Fruit fly (Drosophila melanogaster) whole organism, pupa: Measurements from ENCODE around the gene Spec2.

ENCODE experiments used
- CG10348 ChIP-seq: fragments of 200-800 bp; sonication (Bioruptor generic); IDR thresholded peaks from 2 replicates; pipeline ENCODE4 v1.3.6; 2022; ENCODE audit warnings: missing biosample characterization, missing genetic modification characterization
- CG12605 ChIP-seq: fragments of 200-800 bp; sonication (Bioruptor generic); IDR thresholded peaks from 2 replicates; pipeline ENCODE4 v1.3.6; 2022; ENCODE audit warnings: missing biosample characterization, missing genetic modification characterization
- CG13204 ChIP-seq: fragments of 200-800 bp; sonication (Bioruptor generic); optimal IDR thresholded peaks from 2 replicates; lab custom pipeline; 2018; ENCODE audit warnings: missing biosample characterization, mild to moderate bottlenecking, missing genetic modification characterization, moderate library complexity
- CG14655 ChIP-seq: fragments of 200-800 bp; sonication (Bioruptor generic); optimal IDR thresholded peaks from 3 replicates; lab custom pipeline; 2017; ENCODE audit warnings: mild to moderate bottlenecking, missing biosample characterization, missing genetic modification reagents, missing genetic modification characterization
- CG15710 ChIP-seq: fragments of 200-800 bp; sonication (Bioruptor generic); optimal IDR thresholded peaks from 2 replicates; lab custom pipeline; 2018; ENCODE audit warnings: missing biosample characterization, mild to moderate bottlenecking, missing genetic modification characterization, moderate library complexity
- CG17806 ChIP-seq: fragments of 200-800 bp; sonication (Bioruptor generic); optimal IDR thresholded peaks from 2 replicates; lab custom pipeline; 2018; ENCODE audit warnings: missing biosample characterization, mild to moderate bottlenecking, missing genetic modification characterization, moderate library complexity
- CG32121 ChIP-seq: fragments of 200-800 bp; sonication (Bioruptor generic); IDR thresholded peaks from 2 replicates; pipeline ENCODE4 v1.3.6; 2022; ENCODE audit warnings: missing biosample characterization, missing genetic modification characterization
- CG34367 ChIP-seq: fragments of 200-800 bp; sonication (Bioruptor generic); optimal IDR thresholded peaks from 2 replicates; lab custom pipeline; 2018; ENCODE audit warnings: missing biosample characterization, mild to moderate bottlenecking, missing genetic modification characterization
- CG4496 ChIP-seq: fragments of 200-800 bp; sonication (Bioruptor generic); IDR thresholded peaks from 3 replicates; pipeline ENCODE4 v1.3.6; 2022; ENCODE audit warnings: missing biosample characterization, missing genetic modification characterization
- CG8159 ChIP-seq: fragments of 200-800 bp; sonication (Bioruptor generic); optimal IDR thresholded peaks from 3 replicates; lab custom pipeline; 2018; ENCODE audit warnings: missing biosample characterization, mild to moderate bottlenecking, missing genetic modification characterization, moderate library complexity
- CG8301 ChIP-seq: fragments of 200-800 bp; sonication (Bioruptor generic); optimal IDR thresholded peaks from 2 replicates; lab custom pipeline; 2018; ENCODE audit warnings: missing biosample characterization, mild to moderate bottlenecking, missing genetic modification characterization
- CG9948 ChIP-seq: fragments of 200-800 bp; sonication (Bioruptor generic); optimal IDR thresholded peaks from 2 replicates; lab custom pipeline; 2018; ENCODE audit warnings: missing biosample characterization, mild to moderate bottlenecking, missing genetic modification characterization, moderate library complexity
- D1 ChIP-seq: fragments of 200-800 bp; sonication (Bioruptor generic); optimal IDR thresholded peaks from 2 replicates; lab custom pipeline; 2018; ENCODE audit warnings: missing biosample characterization, mild to moderate bottlenecking, missing genetic modification characterization, moderate library complexity
- EcR ChIP-seq: fragments of 200-800 bp; sonication (Bioruptor generic); optimal IDR thresholded peaks from 3 replicates; lab custom pipeline; 2019; ENCODE audit warnings: missing biosample characterization, missing genetic modification characterization, mild to moderate bottlenecking, moderate library complexity, missing genetic modification reagents
- Ets98B ChIP-seq: fragments of 200-800 bp; sonication (Bioruptor generic); IDR thresholded peaks from 2 replicates; pipeline ENCODE4 v1.3.6; 2022; ENCODE audit warnings: missing biosample characterization, missing genetic modification characterization
- Pif1A ChIP-seq: fragments of 200-800 bp; sonication (Bioruptor generic); optimal IDR thresholded peaks from 3 replicates; lab custom pipeline; 2016; ENCODE audit warnings: missing biosample characterization, missing genetic modification characterization
- Pif1B ChIP-seq: fragments of 200-800 bp; sonication (Bioruptor generic); optimal IDR thresholded peaks from 3 replicates; lab custom pipeline; 2016; ENCODE audit warnings: missing biosample characterization, missing genetic modification characterization
- Snoo ChIP-seq: fragments of 200-800 bp; sonication (Bioruptor generic); optimal IDR thresholded peaks from 3 replicates; lab custom pipeline; 2017; ENCODE audit warnings: missing biosample characterization, mild to moderate bottlenecking, missing genetic modification characterization, inconsistent platforms
- fd96Ca ChIP-seq: fragments of 200-800 bp; sonication (Bioruptor generic); IDR thresholded peaks from 3 replicates; pipeline ENCODE4 v1.3.6; 2022; ENCODE audit warnings: missing biosample characterization, missing genetic modification characterization
- gl ChIP-seq: fragments of 200-800 bp; sonication (Bioruptor generic); optimal IDR thresholded peaks from 2 replicates; lab custom pipeline; 2018; ENCODE audit warnings: missing biosample characterization, mild to moderate bottlenecking, missing genetic modification characterization
- rn ChIP-seq: fragments of 200-800 bp; sonication (Bioruptor generic); IDR thresholded peaks from 2 replicates; pipeline ENCODE4 v1.3.6; 2022; ENCODE audit warnings: missing biosample characterization, missing genetic modification characterization

Spec2 gene

dm6 chr3R:5611167-5611566, 12.8 kb downstream of the Spec2 start:
- TF ChIP-seq CG12605 (no peak), Snoo (no peak), EcR (peak; percentile 51)
- TF ChIP-seq, all 21 proteins: peak for 1

DNA sequence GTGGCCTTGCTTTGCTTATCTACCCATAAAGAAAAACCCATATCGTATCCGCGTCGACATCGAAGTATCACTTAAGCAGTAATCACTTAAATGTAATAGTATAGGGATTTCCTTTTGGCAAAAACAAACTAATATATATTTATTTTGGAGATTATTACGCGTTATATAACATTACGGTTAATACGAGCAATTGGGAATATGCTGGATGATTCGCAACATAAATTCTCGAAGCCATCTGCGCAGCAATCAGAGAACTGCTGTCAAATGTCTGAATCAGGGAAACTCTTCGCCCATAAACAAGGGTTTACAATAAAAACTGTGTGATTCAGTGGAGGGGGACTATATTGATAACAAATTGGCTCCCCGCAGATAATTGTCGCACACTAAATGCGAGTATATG, 13.3 kb downstream of the Spec2 start:
- TF ChIP-seq CG9948 (tag; lab: Kevin White, UChicago), result no peak
- no peak for TF ChIP-seq CG17806
- no peak for TF ChIP-seq CG15710

DNA sequence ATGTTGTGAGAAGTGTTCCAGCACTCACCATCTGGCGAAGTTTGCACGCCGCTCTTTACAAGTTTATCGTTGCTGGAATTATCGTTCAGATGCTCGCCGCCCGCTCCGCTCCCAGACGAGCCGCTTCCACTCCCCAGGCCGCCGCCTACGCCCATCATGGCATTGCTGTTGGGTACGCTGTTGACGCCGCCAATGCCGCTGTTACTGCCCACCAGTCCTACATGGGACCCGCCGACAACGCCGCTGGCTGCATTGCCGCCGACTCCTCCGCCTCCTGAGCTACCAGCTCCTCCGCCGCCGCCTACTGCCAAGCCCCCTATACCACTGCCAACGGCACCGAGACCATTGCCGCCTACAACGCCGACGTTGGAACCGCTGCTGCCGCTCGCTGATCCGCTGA, 15.5 kb downstream of the Spec2 start:
- TF ChIP-seq fd96Ca (GFP tag; lab: Robert Waterston, UW) (0 out of 3 replicates have a peak, but pooled peaks have one; percentile 38), Snoo (no peak)

DNA sequence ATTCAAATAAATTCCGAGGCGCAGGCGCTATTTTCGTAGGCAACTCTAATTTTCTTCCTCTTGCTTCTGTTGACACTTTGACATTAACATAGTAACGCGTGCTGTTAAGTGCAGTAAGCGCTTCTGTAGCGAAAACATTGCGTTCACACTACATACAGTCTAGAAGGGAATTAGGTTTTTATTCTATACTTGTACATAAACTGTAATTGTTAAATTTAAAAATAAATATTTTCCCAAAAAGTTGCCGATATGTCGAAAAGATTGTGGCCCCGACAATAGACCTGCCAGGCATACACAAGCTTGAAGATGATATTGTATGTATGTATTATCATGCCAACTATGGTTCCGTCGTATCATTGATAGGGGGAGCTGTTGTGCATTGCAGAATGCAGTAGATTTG, 17.4 kb downstream of the Spec2 start, which contains the start of gene asl:
asl (minus strand) TSS at position 67 of the 400 bp plus-strand sequence.
- no peak for TF ChIP-seq Pif1A
- TF ChIP-seq CG14655 (GFP tag; lab: Kevin White, UChicago), result no peak
- peak; percentile 55 for TF ChIP-seq CG17806
- TF ChIP-seq CG13204, result no peak
- TF ChIP-seq Pif1B (GFP tag; lab: Kevin White, UChicago), result no peak
- TF ChIP-seq rn, result no peak
- peak; percentile 73 for TF ChIP-seq fd96Ca (GFP tag; lab: Robert Waterston, UW)
- peak; percentile 66 for TF ChIP-seq CG8159 (tag; lab: Kevin White, UChicago)
- TF ChIP-seq CG12605, result no peak
- peak; percentile 40 for TF ChIP-seq Snoo
- TF ChIP-seq EcR, result no peak
- TF ChIP-seq Ets98B (GFP tag; lab: Robert Waterston, UW), result peak; percentile 69
- peak; percentile 54 for TF ChIP-seq CG15710
- TF ChIP-seq CG8301 (tag; lab: Kevin White, UChicago), result no peak
- TF ChIP-seq CG4496 (GFP tag; lab: Robert Waterston, UW), result peak; percentile 58; the same call in 1 of the 3 replicates
- TF ChIP-seq CG34367 (tag; lab: Kevin White, UChicago), result no peak
- TF ChIP-seq CG10348 (GFP tag; lab: Robert Waterston, UW), result no peak
- no peak for TF ChIP-seq D1 (tag; lab: Kevin White, UChicago)
- peak; percentile 62; the same call in 1 of the 2 replicates for TF ChIP-seq CG32121 (GFP tag; lab: Robert Waterston, UW)
- no peak for TF ChIP-seq gl
- TF ChIP-seq CG9948 (tag; lab: Kevin White, UChicago), result peak; percentile 39

- TF ChIP-seq fd96Ca (GFP tag; lab: Robert Waterston, UW) (no peak), CG9948 (tag; lab: Kevin White, UChicago) (peak; percentile 40), D1 (tag; lab: Kevin White, UChicago) (no peak), CG15710 (peak; percentile 38), CG8301 (tag; lab: Kevin White, UChicago) (peak; percentile 11), CG8159 (tag; lab: Kevin White, UChicago) (peak; percentile 32), CG34367 (tag; lab: Kevin White, UChicago) (peak; percentile 11), CG17806 (peak; percentile 29), Snoo (peak; percentile 35)
Measured at dm6 chr3R:5601044-5601523, 22.8 kb downstream of the Spec2 start, which contains the start of the genes kra and SecS. kra (minus strand) TSS chr3R:5601136. SecS (plus strand) TSS chr3R:5601433.

DNA sequence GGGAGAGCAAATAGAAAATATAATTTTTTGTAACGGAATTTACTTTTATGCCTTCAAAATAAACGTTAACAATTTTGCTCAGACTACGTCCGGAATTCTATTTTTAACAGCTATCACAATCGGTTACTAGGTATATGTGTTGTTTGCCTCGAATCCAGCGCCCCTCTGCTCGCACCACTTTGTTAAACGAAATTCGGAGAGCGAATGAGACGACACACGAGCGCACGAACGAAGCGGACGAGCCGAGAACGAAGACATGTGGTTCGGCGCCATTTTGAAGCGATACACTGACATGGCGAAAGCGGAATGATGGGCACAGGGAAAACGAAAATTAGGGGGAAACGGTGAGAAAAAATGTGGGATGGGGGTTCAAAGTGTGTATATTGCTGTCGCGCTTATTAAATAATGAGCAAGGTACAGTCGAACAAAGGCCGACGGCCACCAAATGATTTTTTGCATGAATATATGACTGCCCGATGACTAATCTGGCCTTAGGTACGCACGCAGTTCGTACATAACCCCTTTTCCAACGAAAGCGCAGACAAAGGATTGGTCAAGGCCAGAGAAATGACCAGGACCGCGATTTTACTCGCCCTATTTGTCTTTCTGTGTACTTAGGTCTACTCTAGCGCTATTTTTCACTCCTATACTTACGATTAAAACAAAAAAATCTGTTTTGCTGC, 23.4 kb downstream of the Spec2 start:
- no peak for TF ChIP-seq Snoo
- peak; percentile 54 for TF ChIP-seq EcR
- no peak for TF ChIP-seq gl
- no peak for TF ChIP-seq CG17806
- no peak for TF ChIP-seq CG15710
- no peak for TF ChIP-seq fd96Ca (GFP tag; lab: Robert Waterston, UW)
- no peak for TF ChIP-seq CG8301 (tag; lab: Kevin White, UChicago)
- TF ChIP-seq Pif1A, result no peak
- no peak for TF ChIP-seq CG10348 (GFP tag; lab: Robert Waterston, UW)
- no peak for TF ChIP-seq rn
- peak; percentile 9 for TF ChIP-seq CG34367 (tag; lab: Kevin White, UChicago)

- TF ChIP-seq EcR (no peak), CG32121 (GFP tag; lab: Robert Waterston, UW) (no peak), fd96Ca (GFP tag; lab: Robert Waterston, UW) (no peak), D1 (tag; lab: Kevin White, UChicago) (no peak), CG13204 (no peak), Ets98B (GFP tag; lab: Robert Waterston, UW) (no peak), CG34367 (tag; lab: Kevin White, UChicago) (no peak)
- TF ChIP-seq, all 21 proteins: peak for 0
Measured at dm6 chr3R:5599521-5600360, 24.2 kb downstream of the Spec2 start.
